Worm (Caenorhabditis elegans): Measurements from ENCODE around the gene srh-44.

DNA sequence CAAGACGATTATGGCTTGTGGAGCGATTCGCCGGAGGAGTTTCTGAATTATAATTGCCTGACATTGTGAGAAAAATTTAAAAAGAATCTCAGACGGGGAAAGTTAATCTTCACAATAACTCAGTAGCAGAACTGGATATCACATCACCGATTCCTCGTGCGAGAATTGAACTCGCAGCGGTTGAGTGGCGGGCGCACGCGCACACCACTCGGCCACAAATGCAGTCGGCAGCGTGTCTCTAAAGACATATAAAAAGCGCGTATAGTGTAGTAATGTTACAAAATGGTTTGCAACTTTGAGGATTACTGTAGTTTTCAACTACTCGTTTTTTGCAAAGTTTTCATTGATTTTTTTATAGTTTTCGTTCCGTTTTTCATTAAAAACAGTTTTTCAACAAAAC, 30.3 kb upstream of the srh-44 start:
- TF ChIP-seq ztf-4 (tag; optimal IDR thresholded peaks at IDR 0.05) (no peak), nfya-1 (tag; optimal IDR thresholded peaks at IDR 0.05; ENCODE audit: insufficient read depth) (no peak), ama-1 (optimal IDR thresholded peaks at IDR 0.05) (no peak)

Data from whole organism, L3 larva.